Fruit fly (Drosophila melanogaster) whole organism, embryonic: ENCODE measurements around the gene CG6178.

Experiments
- Abd-B ChIP-seq: fragments of 200-800 bp; sonication (Bioruptor generic); optimal IDR thresholded peaks from 2 replicates; lab custom pipeline; 2018; ENCODE audit warnings: missing biosample characterization, mild to moderate bottlenecking, missing genetic modification characterization, moderate library complexity
- Aef1 ChIP-seq: fragments of 200-800 bp; sonication (Bioruptor generic); IDR thresholded peaks from 3 replicates; pipeline ENCODE4 v1.3.6; 2022; ENCODE audit warnings: missing biosample characterization, missing genetic modification characterization
- Antp ChIP-seq: fragments of 200-800 bp; sonication (Bioruptor generic); optimal IDR thresholded peaks from 3 replicates; lab custom pipeline; 2016; ENCODE audit warnings: missing biosample characterization, missing genetic modification characterization
- Bgb ChIP-seq: fragments of 200-800 bp; sonication (Bioruptor generic); IDR thresholded peaks from 2 replicates; pipeline ENCODE4 v1.3.6; 2022; ENCODE audit warnings: missing biosample characterization, missing genetic modification characterization; ENCODE audit not compliant: partially characterized antibody
- CG11398 ChIP-seq: fragments of 200-800 bp; sonication (Bioruptor generic); optimal IDR thresholded peaks from 2 replicates; lab custom pipeline; 2016; ENCODE audit warnings: missing biosample characterization, missing genetic modification characterization
- CG11695 ChIP-seq: fragments of 200-800 bp; sonication (Bioruptor generic); IDR thresholded peaks from 3 replicates; pipeline ENCODE4 v1.3.6; 2022; ENCODE audit warnings: missing biosample characterization, missing genetic modification characterization
- CG11723 ChIP-seq: fragments of 200-800 bp; sonication (Bioruptor generic); optimal IDR thresholded peaks from 2 replicates; lab custom pipeline; 2017; ENCODE audit warnings: missing biosample characterization, mild to moderate bottlenecking, missing genetic modification characterization
- CG12744 ChIP-seq: fragments of 200-800 bp; sonication (Bioruptor generic); optimal IDR thresholded peaks from 2 replicates; lab custom pipeline; 2016; ENCODE audit warnings: missing biosample characterization, missing genetic modification characterization
- CG13123 ChIP-seq: fragments of 200-800 bp; sonication (Bioruptor generic); optimal IDR thresholded peaks from 2 replicates; lab custom pipeline; 2016; ENCODE audit warnings: missing biosample characterization, missing genetic modification characterization
- CG14441 ChIP-seq: fragments of 200-800 bp; sonication (Bioruptor generic); IDR thresholded peaks from 2 replicates; pipeline ENCODE4 v1.3.6; 2022; ENCODE audit warnings: missing biosample characterization, missing genetic modification characterization
- CG1529 ChIP-seq: fragments of 200-800 bp; sonication (Bioruptor generic); optimal IDR thresholded peaks from 3 replicates; lab custom pipeline; 2018; ENCODE audit warnings: missing biosample characterization, missing genetic modification characterization
- CG15696 ChIP-seq: fragments of 200-800 bp; sonication (Bioruptor generic); optimal IDR thresholded peaks from 2 replicates; lab custom pipeline; 2019; ENCODE audit warnings: missing biosample characterization, mild to moderate bottlenecking, missing genetic modification characterization, moderate library complexity
- CG30020 ChIP-seq: fragments of 200-800 bp; optimal IDR thresholded peaks from 2 replicates; lab custom pipeline; 2019; ENCODE audit warnings: missing biosample characterization, mild to moderate bottlenecking, missing genetic modification characterization, moderate library complexity
- CG30403 ChIP-seq: fragments of 200-800 bp; sonication (Bioruptor generic); optimal IDR thresholded peaks from 3 replicates; lab custom pipeline; 2016; ENCODE audit warnings: missing biosample characterization, missing genetic modification characterization
- CG31365 ChIP-seq: fragments of 200-800 bp; sonication (Bioruptor generic); optimal IDR thresholded peaks from 2 replicates; lab custom pipeline; 2018; ENCODE audit warnings: missing biosample characterization, mild to moderate bottlenecking, missing genetic modification characterization
- CG5180 ChIP-seq: fragments of 200-800 bp; sonication (Bioruptor generic); optimal IDR thresholded peaks from 3 replicates; lab custom pipeline; 2017; ENCODE audit warnings: missing biosample characterization, missing genetic modification characterization, mild to moderate bottlenecking, moderate library complexity, missing genetic modification reagents
- CG6254 ChIP-seq: fragments of 200-800 bp; sonication (Bioruptor generic); optimal IDR thresholded peaks from 3 replicates; lab custom pipeline; 2017; ENCODE audit warnings: mild to moderate bottlenecking, missing biosample characterization, missing genetic modification reagents, missing genetic modification characterization
- CG8281 ChIP-seq: fragments of 200-800 bp; sonication (Bioruptor generic); optimal IDR thresholded peaks from 2 replicates; lab custom pipeline; 2018; ENCODE audit warnings: missing biosample characterization, mild to moderate bottlenecking, missing genetic modification characterization, moderate library complexity
- Doc3 ChIP-seq: fragments of 200-800 bp; sonication (Bioruptor generic); IDR thresholded peaks from 3 replicates; pipeline ENCODE4 v1.3.6; 2022; ENCODE audit warnings: missing biosample characterization, missing genetic modification characterization; ENCODE audit not compliant: partially characterized antibody
- Ets97D ChIP-seq: fragments of 200-800 bp; sonication (Bioruptor generic); optimal IDR thresholded peaks from 3 replicates; lab custom pipeline; 2016; ENCODE audit warnings: missing biosample characterization, missing genetic modification characterization
- H2.0 ChIP-seq: fragments of 200-800 bp; sonication (Bioruptor generic); IDR thresholded peaks from 2 replicates; pipeline ENCODE4 v1.3.6; 2022; ENCODE audit warnings: missing biosample characterization, missing genetic modification characterization
- HmgD ChIP-seq: fragments of 200-800 bp; sonication (Bioruptor generic); optimal IDR thresholded peaks from 3 replicates; lab custom pipeline; 2016; ENCODE audit warnings: missing biosample characterization, missing genetic modification characterization
- NC2α ChIP-seq: fragments of 200-800 bp; sonication (Bioruptor generic); optimal IDR thresholded peaks from 2 replicates; lab custom pipeline; 2016; ENCODE audit warnings: missing biosample characterization, missing genetic modification characterization
- Nf-YB ChIP-seq: fragments of 200-800 bp; sonication (Bioruptor generic); optimal IDR thresholded peaks from 3 replicates; lab custom pipeline; 2019; ENCODE audit warnings: missing biosample characterization, mild to moderate bottlenecking, missing genetic modification characterization, moderate library complexity
- Sox102F ChIP-seq: fragments of 200-800 bp; sonication (Bioruptor generic); optimal IDR thresholded peaks from 2 replicates; lab custom pipeline; 2018; ENCODE audit warnings: missing biosample characterization, mild to moderate bottlenecking, missing genetic modification characterization, moderate library complexity
- Sry-β ChIP-seq: fragments of 200-800 bp; sonication (Bioruptor generic); optimal IDR thresholded peaks from 2 replicates; lab custom pipeline; 2018; ENCODE audit warnings: missing biosample characterization, mild to moderate bottlenecking, missing genetic modification characterization, moderate library complexity
- Sry-δ ChIP-seq: fragments of 200-800 bp; sonication (Bioruptor generic); optimal IDR thresholded peaks from 2 replicates; lab custom pipeline; 2016; ENCODE audit warnings: missing biosample characterization, missing genetic modification characterization
- Tbp ChIP-seq: fragments of >200 bp; optimal IDR thresholded peaks from 2 replicates; lab custom pipeline; 2018; ENCODE audit warnings: missing biosample characterization, missing genetic modification characterization
- ab ChIP-seq: fragments of 200-800 bp; sonication (Bioruptor generic); optimal IDR thresholded peaks from 2 replicates; lab custom pipeline; 2016; ENCODE audit warnings: missing biosample characterization, missing genetic modification characterization
- abd-A ChIP-seq: fragments of 200-800 bp; sonication (Bioruptor generic); optimal IDR thresholded peaks from 3 replicates; lab custom pipeline; 2019; ENCODE audit warnings: missing biosample characterization, mild to moderate bottlenecking, missing genetic modification characterization, moderate library complexity
- bcd ChIP-seq: fragments of 200-800 bp; sonication (Bioruptor generic); optimal IDR thresholded peaks from 2 replicates; lab custom pipeline; 2017; ENCODE audit warnings: missing biosample characterization, mild to moderate bottlenecking, missing genetic modification characterization
- cad ChIP-seq: fragments of >200 bp; optimal IDR thresholded peaks from 2 replicates; lab custom pipeline; 2017; ENCODE audit warnings: missing biosample characterization, missing genetic modification characterization
- ci ChIP-seq: fragments of 200-800 bp; sonication (Bioruptor generic); IDR thresholded peaks from 3 replicates; pipeline ENCODE4 v1.3.6; 2022; ENCODE audit warnings: missing biosample characterization, missing genetic modification characterization
- crp ChIP-seq, 2 experiments: fragments of 200-800 bp; sonication (Bioruptor generic); optimal IDR thresholded peaks; 2 replicates in 1 of 2; 3 replicates in 1 of 2; lab custom pipeline; 2017; ENCODE audit warnings: missing biosample characterization in 2 of 2, missing genetic modification characterization in 2 of 2, mild to moderate bottlenecking in 1 of 2, moderate library complexity in 1 of 2
- danr ChIP-seq: fragments of 200-800 bp; sonication (Bioruptor generic); IDR thresholded peaks from 2 replicates; pipeline ENCODE4 v1.3.6; 2022; ENCODE audit warnings: missing biosample characterization, missing genetic modification characterization
- disco-r ChIP-seq: fragments of 200-800 bp; sonication (Bioruptor generic); optimal IDR thresholded peaks from 2 replicates; lab custom pipeline; 2016; ENCODE audit warnings: missing biosample characterization, missing genetic modification characterization
- fd3F ChIP-seq: fragments of 200-800 bp; sonication (Bioruptor generic); optimal IDR thresholded peaks from 2 replicates; lab custom pipeline; 2018; ENCODE audit warnings: missing biosample characterization, mild to moderate bottlenecking, missing genetic modification characterization, moderate library complexity
- fu2 ChIP-seq: fragments of 200-800 bp; sonication (Bioruptor generic); optimal IDR thresholded peaks from 2 replicates; lab custom pipeline; 2016; ENCODE audit warnings: missing biosample characterization, missing genetic modification characterization
- jing ChIP-seq: fragments of 200-800 bp; sonication (Bioruptor generic); optimal IDR thresholded peaks from 2 replicates; lab custom pipeline; 2018; ENCODE audit warnings: missing biosample characterization, mild to moderate bottlenecking, missing genetic modification characterization
- oc ChIP-seq: fragments of 200-800 bp; sonication (Bioruptor generic); optimal IDR thresholded peaks from 2 replicates; lab custom pipeline; 2018; ENCODE audit warnings: missing biosample characterization, mild to moderate bottlenecking, missing genetic modification characterization, moderate library complexity
- ranshi ChIP-seq: fragments of 200-800 bp; sonication (Bioruptor generic); IDR thresholded peaks from 2 replicates; pipeline ENCODE4 v1.3.6; 2022; ENCODE audit warnings: missing biosample characterization, missing genetic modification characterization
- scrt ChIP-seq: fragments of 200-800 bp; sonication (Bioruptor generic); optimal IDR thresholded peaks from 2 replicates; lab custom pipeline; 2018; ENCODE audit warnings: missing biosample characterization, mild to moderate bottlenecking, missing genetic modification characterization, moderate library complexity
- sens ChIP-seq: fragments of 200-800 bp; sonication (Bioruptor generic); peaks from one replicate; lab custom pipeline; 2016; ENCODE audit warnings: missing biosample characterization, missing genetic modification characterization
- sisA ChIP-seq: fragments of 200-800 bp; sonication (Bioruptor generic); IDR thresholded peaks from 2 replicates; pipeline ENCODE4 v1.3.6; 2022; ENCODE audit warnings: missing biosample characterization, missing genetic modification characterization
- sna ChIP-seq: fragments of 200-800 bp; sonication (Bioruptor generic); IDR thresholded peaks from 2 replicates; pipeline ENCODE4 v1.3.6; 2022; ENCODE audit warnings: missing biosample characterization, missing genetic modification characterization; ENCODE audit not compliant: partially characterized antibody
- so ChIP-seq: fragments of 200-800 bp; sonication (Bioruptor generic); IDR thresholded peaks from 3 replicates; pipeline ENCODE4 v1.3.6; 2022; ENCODE audit warnings: missing biosample characterization, missing genetic modification characterization
- trem ChIP-seq: fragments of 200-800 bp; optimal IDR thresholded peaks from 3 replicates; lab custom pipeline; 2019; ENCODE audit warnings: missing biosample characterization, mild to moderate bottlenecking, missing genetic modification characterization, moderate library complexity
- ttk ChIP-seq: fragments of 200-800 bp; sonication (Bioruptor generic); IDR thresholded peaks from 2 replicates; pipeline ENCODE4 v2.1.2; 2022; ENCODE audit warnings: missing biosample characterization, missing genetic modification characterization
- twi ChIP-seq: fragments of 200-800 bp; optimal IDR thresholded peaks from 2 replicates; lab custom pipeline; 2019; ENCODE audit warnings: missing biosample characterization, mild to moderate bottlenecking, missing genetic modification characterization, moderate library complexity
- tx ChIP-seq: fragments of 200-800 bp; sonication (Bioruptor generic); optimal IDR thresholded peaks from 2 replicates; lab custom pipeline; 2016; ENCODE audit warnings: missing biosample characterization, missing genetic modification characterization
- z ChIP-seq: fragments of 200-800 bp; sonication (Bioruptor generic); IDR thresholded peaks from 3 replicates; pipeline ENCODE4 v1.3.6; 2022; ENCODE audit warnings: missing biosample characterization, missing genetic modification characterization

Gene CG6178

DNA sequence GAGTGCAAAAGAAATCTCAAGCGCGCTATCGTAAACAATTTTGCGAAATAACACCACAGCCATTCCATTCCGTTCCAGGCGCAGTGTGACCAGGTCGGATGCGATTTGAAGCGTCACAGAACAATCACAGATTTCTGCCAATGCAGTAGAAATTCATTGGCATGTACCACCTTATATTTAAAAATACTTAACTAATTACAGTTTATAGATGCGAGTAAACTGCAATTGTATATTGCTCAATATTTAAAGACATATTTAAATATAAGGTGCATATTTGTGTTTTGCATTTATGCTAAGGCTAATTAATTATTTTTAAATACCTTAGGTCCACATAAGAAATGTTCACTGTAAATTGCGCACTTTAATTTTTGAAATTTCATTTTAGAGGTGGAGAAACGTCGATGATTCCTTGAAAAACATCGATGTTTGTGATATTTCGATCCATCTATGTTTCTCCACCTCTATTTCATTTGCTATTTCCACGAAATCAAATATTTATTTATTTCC is 41.3 kb downstream of the CG6178 start, which contains the start of the genes SMC6 and CG6204 (continued):
- TF ChIP-seq Sox102F (GFP tag; lab: Kevin White, UChicago) = peak; percentile 95
- peak; percentile 95 for TF ChIP-seq CG14441 (GFP tag; lab: Robert Waterston, UW)
- peak; percentile 94 for TF ChIP-seq trem (tag; lab: Kevin White, UChicago)
- peak; percentile 81 for TF ChIP-seq CG8281
- TF ChIP-seq disco-r = peak; percentile 53
- peak; percentile 91 for TF ChIP-seq twi (tag; lab: Kevin White, UChicago)
- TF ChIP-seq crp (GFP tag; optimal IDR thresholded peaks at IDR 0.05; lab: Kevin White, UChicago) = peak in 1 of 2 experiments; percentile 60
- TF ChIP-seq NC2α (GFP tag; lab: Kevin White, UChicago) = peak; percentile 63
- TF ChIP-seq so = peak; percentile 90
- TF ChIP-seq CG15696 (tag; lab: Kevin White, UChicago) = peak; percentile 95
- peak; percentile 95 for TF ChIP-seq CG11695 (GFP tag; lab: Robert Waterston, UW)
- TF ChIP-seq CG31365 (tag; lab: Kevin White, UChicago) = peak; percentile 73
- peak; percentile 86 for TF ChIP-seq oc
- TF ChIP-seq CG12744 (GFP tag; lab: Kevin White, UChicago) = peak; percentile 80
- TF ChIP-seq Ets97D (GFP tag; lab: Kevin White, UChicago) = peak; percentile 52
- peak; percentile 39 for TF ChIP-seq ab (GFP tag; lab: Kevin White, UChicago)
- peak; percentile 84 for TF ChIP-seq Sry-δ (GFP tag; lab: Kevin White, UChicago)
- peak; percentile 80 for TF ChIP-seq Nf-YB (GFP tag; lab: Kevin White, UChicago)
- TF ChIP-seq fu2 (GFP tag; lab: Kevin White, UChicago) = peak; percentile 72
- TF ChIP-seq CG6254 = peak; percentile 80
- peak; percentile 71 for TF ChIP-seq CG13123 (GFP tag; lab: Kevin White, UChicago)
- TF ChIP-seq sens = peak; percentile 98
- no peak for TF ChIP-seq Doc3 (GFP tag; lab: Robert Waterston, UW)
- TF ChIP-seq Antp = peak; percentile 70
- TF ChIP-seq HmgD = peak; percentile 39
- TF ChIP-seq H2.0 (GFP tag; lab: Robert Waterston, UW) = peak; percentile 95
- peak; percentile 94 for TF ChIP-seq bcd (GFP tag; lab: Kevin White, UChicago)
- peak; percentile 71 for TF ChIP-seq CG1529 (GFP tag; lab: Kevin White, UChicago)
- TF ChIP-seq cad (GFP tag; lab: Kevin White, UChicago) = no peak
- TF ChIP-seq Tbp = no peak
- TF ChIP-seq CG11398 (GFP tag; lab: Kevin White, UChicago) = peak; percentile 52
- peak; percentile 97 for TF ChIP-seq Abd-B (GFP tag; lab: Kevin White, UChicago)
- peak; percentile 95 for TF ChIP-seq Aef1 (GFP tag; lab: Robert Waterston, UW)
- TF ChIP-seq Bgb = 0 out of 2 replicates have a peak, but pooled peaks have one; percentile 23
- peak; percentile 92 for TF ChIP-seq ci (GFP tag; lab: Robert Waterston, UW)
- peak; percentile 79 for TF ChIP-seq tx
- no peak for TF ChIP-seq sna (GFP tag; lab: Robert Waterston, UW)
- TF ChIP-seq scrt (GFP tag; lab: Kevin White, UChicago) = no peak
- peak; percentile 95 for TF ChIP-seq CG30403 (GFP tag; lab: Kevin White, UChicago)
- TF ChIP-seq CG30020 (tag; lab: Kevin White, UChicago) = peak; percentile 84
- peak; percentile 96 for TF ChIP-seq fd3F (GFP tag; lab: Kevin White, UChicago)
- TF ChIP-seq ranshi = peak; percentile 95
- TF ChIP-seq Sry-β (GFP tag; lab: Kevin White, UChicago) = peak; percentile 17
- TF ChIP-seq CG5180 (GFP tag; lab: Kevin White, UChicago) = no peak
- peak; percentile 86 for TF ChIP-seq danr (GFP tag; lab: Robert Waterston, UW)
- TF ChIP-seq sisA = peak; percentile 95
- peak; percentile 75 for TF ChIP-seq CG11723
- no peak for TF ChIP-seq abd-A (tag; lab: Kevin White, UChicago)
- TF ChIP-seq jing (GFP tag; lab: Kevin White, UChicago) = peak; percentile 79
- TF ChIP-seq z = no peak
- peak; percentile 89 for TF ChIP-seq ttk (GFP tag; lab: Robert Waterston, UW)
